Worm (Caenorhabditis elegans) whole organism, L4 larva: ENCODE results near the gene txt-1.

ENCODE experiments used
- ceh-28 ChIP-seq: fragments of 150-350 bp; optimal IDR thresholded peaks from 2 replicates; lab custom pipeline; 2014; ENCODE audit warnings: missing biosample characterization, missing genetic modification reagents, missing genetic modification characterization
- dpl-1 ChIP-seq: fragments of 150-350 bp; optimal IDR thresholded peaks from 2 replicates; lab custom pipeline; 2014; ENCODE audit warnings: missing biosample characterization, missing genetic modification reagents, missing genetic modification characterization
- fkh-10 ChIP-seq: fragments of 150-350 bp; optimal IDR thresholded peaks from 2 replicates; lab custom pipeline; 2014; ENCODE audit warnings: missing biosample characterization, missing genetic modification reagents, missing genetic modification characterization
- hif-1 ChIP-seq, 2 experiments: sonication (generic microtip); optimal IDR thresholded peaks; 2 replicates each; lab custom pipeline; 2016 to 2017; ENCODE audit warnings: missing compliant biosample characterization in 2 of 2, missing genetic modification characterization in 2 of 2, missing genetic modification reagents in 2 of 2, missing genotype in 2 of 2, mild to moderate bottlenecking in 1 of 2
- lin-13 ChIP-seq: fragments of 150-350 bp; optimal IDR thresholded peaks from 2 replicates; lab custom pipeline; 2014; ENCODE audit warnings: missing biosample characterization, missing genetic modification reagents, missing genetic modification characterization
- mep-1 ChIP-seq: fragments of 150-350 bp; sonication (generic microtip); optimal IDR thresholded peaks from 3 replicates; lab custom pipeline; 2014; ENCODE audit warnings: missing biosample characterization, missing genetic modification characterization
- nhr-11 ChIP-seq: fragments of 150-350 bp; optimal IDR thresholded peaks from 2 replicates; lab custom pipeline; 2014; ENCODE audit warnings: missing biosample characterization, missing genetic modification characterization
- pqm-1 ChIP-seq: sonication (generic microtip); optimal IDR thresholded peaks from 2 replicates; lab custom pipeline; 2017; ENCODE audit warnings: missing biosample characterization, missing genetic modification characterization
- unc-130 ChIP-seq: sonication (generic microtip); optimal IDR thresholded peaks from 2 replicates; lab custom pipeline; 2016; ENCODE audit warnings: missing genetic modification reagents, missing genetic modification characterization, missing compliant biosample characterization

ce11 chrII:111267-111666, 5.3 kb downstream of the txt-1 start, which contains the start of gene C50D2.1:
- TF ChIP-seq hif-1 (tag; optimal IDR thresholded peaks at IDR 0.05; lab: Kevin White, UChicago) = no peak
- TF ChIP-seq dpl-1 (GFP tag; lab: Kevin White, UChicago) = no peak
- TF ChIP-seq ceh-28 (tag; lab: Kevin White, UChicago) = no peak
- no peak for TF ChIP-seq unc-130 (GFP tag; lab: Kevin White, UChicago)
- TF ChIP-seq mep-1 = no peak
- TF ChIP-seq nhr-11 (tag; lab: Kevin White, UChicago) = no peak
- TF ChIP-seq lin-13 = no peak
- no peak for TF ChIP-seq fkh-10
- TF ChIP-seq pqm-1 (tag; lab: Kevin White, UChicago) = no peak
